Worm (Caenorhabditis elegans): ENCODE measurements around the gene wdr-62.

DNA sequence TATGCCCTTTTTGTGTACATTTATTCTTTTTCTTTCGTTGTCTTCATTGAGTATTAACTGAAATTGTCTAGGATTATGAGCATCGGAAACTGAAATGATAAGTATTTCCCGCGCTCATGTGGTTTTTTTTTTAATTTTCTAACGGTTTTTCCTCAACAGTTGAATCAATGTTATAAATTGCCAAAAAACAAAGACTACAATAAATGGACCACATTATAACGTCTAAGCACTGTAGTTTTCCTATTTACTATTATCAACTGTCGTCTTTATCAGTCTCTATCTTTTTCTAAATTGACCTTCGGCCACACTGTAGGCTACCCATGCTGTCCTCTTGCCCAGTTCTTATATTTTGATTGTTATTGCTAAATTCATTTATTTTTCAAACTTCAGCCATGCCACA, 63.9 kb downstream of the wdr-62 start, which contains the start of gene acs-14:
- TF ChIP-seq lin-15B (tag; optimal IDR thresholded peaks at IDR 0.05) (no peak), hpl-2 (GFP tag; optimal IDR thresholded peaks at IDR 0.05) (no peak), elt-3 (tag; optimal IDR thresholded peaks at IDR 0.05) (peak in 1 of 6 experiments; percentile 4), zag-1 (tag; optimal IDR thresholded peaks at IDR 0.05) (no peak)
